Fruit fly (Drosophila melanogaster) Kc167 (cell line): ENCODE results near the gene CG9855.

Experiments used
- Myc ChIP-seq: fragments of >200 bp; optimal IDR thresholded peaks from 2 replicates; lab custom pipeline; 2017; ENCODE audit warnings: missing external identifiers
- h ChIP-seq: fragments of >200 bp; optimal IDR thresholded peaks from 3 replicates; lab custom pipeline; 2018; ENCODE audit warnings: missing external identifiers

- TF ChIP-seq h (lab: Kevin White, UChicago): no peak
- no peak for TF ChIP-seq Myc (lab: Kevin White, UChicago)
These were observed 35.7 kb downstream of the CG9855 start for dm6 chr3R:4362010-4362409.
